Worm (Caenorhabditis elegans) whole organism, L2 larva: ENCODE measurements around the gene sru-18.
"Not testable (repeated sequence)": the region's sequence is repeated elsewhere in the genome, so short reads cannot be mapped to it uniquely, and the experiment has no call there.

Experiments
- ZK546.5 ChIP-seq: sonication (generic microtip); optimal IDR thresholded peaks from 2 replicates; lab custom pipeline; 2017; ENCODE audit warnings: missing biosample characterization, missing genetic modification characterization
- blmp-1 ChIP-seq: sonication (generic microtip); optimal IDR thresholded peaks from 2 replicates; lab custom pipeline; 2017; ENCODE audit warnings: missing genetic modification characterization, mild to moderate bottlenecking, missing compliant biosample characterization, antibody characterized with exemption, moderate library complexity; ENCODE audit not compliant: insufficient read depth
- ceh-16 ChIP-seq: fragments of 150-350 bp; optimal IDR thresholded peaks from 2 replicates; lab custom pipeline; 2014; ENCODE audit warnings: missing biosample characterization, missing genetic modification characterization
- dmd-4 ChIP-seq: sonication (generic microtip); optimal IDR thresholded peaks from 2 replicates; lab custom pipeline; 2017; ENCODE audit warnings: missing biosample characterization, missing genetic modification characterization
- lin-11 ChIP-seq: fragments of 150-350 bp; sonication (generic microtip); optimal IDR thresholded peaks from 2 replicates; lab custom pipeline; 2014; ENCODE audit warnings: missing biosample characterization, missing genetic modification characterization, inconsistent platforms, mixed read lengths
- nhr-11 ChIP-seq: fragments of 150-350 bp; optimal IDR thresholded peaks from 2 replicates; lab custom pipeline; 2014; ENCODE audit warnings: missing biosample characterization, missing genetic modification characterization
- nhr-21 ChIP-seq: fragments of 150-350 bp; optimal IDR thresholded peaks from 2 replicates; lab custom pipeline; 2014; ENCODE audit warnings: missing biosample characterization, missing genetic modification characterization
- nhr-237 ChIP-seq: fragments of 150-350 bp; optimal IDR thresholded peaks from 2 replicates; lab custom pipeline; 2014; ENCODE audit warnings: missing biosample characterization, missing genetic modification characterization
- nhr-25 ChIP-seq: fragments of 150-350 bp; sonication (generic microtip); optimal IDR thresholded peaks from 3 replicates; lab custom pipeline; 2014; ENCODE audit warnings: missing biosample characterization, missing genetic modification characterization
- sma-9 ChIP-seq, 2 experiments: fragments of 150-350 bp in 1 of 2; sonication (generic microtip) in 1 of 2; optimal IDR thresholded peaks; 2 replicates each; lab custom pipeline; 2014 to 2016; ENCODE audit warnings: missing genetic modification characterization in 2 of 2, mild to moderate bottlenecking in 1 of 2, missing biosample characterization in 1 of 2, missing compliant biosample characterization in 1 of 2, missing genetic modification reagents in 1 of 2, moderate library complexity in 1 of 2
- unc-39 ChIP-seq: fragments of 150-350 bp; optimal IDR thresholded peaks from 2 replicates; lab custom pipeline; 2014; ENCODE audit warnings: missing biosample characterization, missing genetic modification characterization

ce11 chrIV:12484479-12484878, 17.6 kb upstream of the sru-18 start, which contains the start of gene T04A11.4:
- not testable (repeated sequence) for TF ChIP-seq sma-9 (GFP tag; optimal IDR thresholded peaks at IDR 0.05; lab: Kevin White, UChicago); sma-9 (tag; optimal IDR thresholded peaks at IDR 0.05; lab: Kevin White, UChicago); lin-11; nhr-11 (tag; lab: Kevin White, UChicago); nhr-237 (tag; lab: Kevin White, UChicago); dmd-4 (tag; lab: Kevin White, UChicago); ZK546.5 (tag; lab: Kevin White, UChicago); unc-39 (tag; lab: Kevin White, UChicago); nhr-25 (tag; lab: Kevin White, UChicago); nhr-21 (tag; lab: Kevin White, UChicago); ceh-16 (tag; lab: Kevin White, UChicago); blmp-1
